Fruit fly (Drosophila melanogaster): Measurements from ENCODE around the gene Cad86C.

- TF ChIP-seq Myc (optimal IDR thresholded peaks at IDR 0.05) (no peak), h (optimal IDR thresholded peaks at IDR 0.05) (no peak), Sin3A (optimal IDR thresholded peaks at IDR 0.05) (no peak)
These were observed 10.0 kb downstream of the Cad86C start for dm6 chr3R:10836924-10837323.

All from Kc167 (cell line).